Worm (Caenorhabditis elegans) whole organism, L1 larva: ENCODE measurements around the gene C27H5.12.
A peak's percentile ranks its signal among the peaks of the same experiment; 100 is the strongest.

Experiments used
- C04F5.9 ChIP-seq: sonication (generic microtip); optimal IDR thresholded peaks from 2 replicates; lab custom pipeline; 2016; ENCODE audit warnings: missing genetic modification characterization, missing compliant biosample characterization
- C34B4.2 ChIP-seq: sonication (generic microtip); optimal IDR thresholded peaks from 2 replicates; lab custom pipeline; 2017; ENCODE audit warnings: mild to moderate bottlenecking, missing genetic modification characterization, missing compliant biosample characterization
- Y116A8C.19 ChIP-seq: sonication (generic microtip); optimal IDR thresholded peaks from 2 replicates; lab custom pipeline; 2016; ENCODE audit warnings: missing compliant biosample characterization, missing genetic modification characterization, borderline replicate concordance
- aly-2 ChIP-seq: fragments of 150-350 bp; optimal IDR thresholded peaks from 2 replicates; lab custom pipeline; 2014; ENCODE audit warnings: missing biosample characterization, missing genetic modification characterization
- ama-1 ChIP-seq: fragments of 150-350 bp; optimal IDR thresholded peaks from 2 replicates; lab custom pipeline; 2014
- blmp-1 ChIP-seq: fragments of 150-350 bp; optimal IDR thresholded peaks from 2 replicates; lab custom pipeline; 2014; ENCODE audit warnings: missing biosample characterization, missing genetic modification characterization
- ceh-63 ChIP-seq: fragments of 200-800 bp; sonication (Bioruptor generic); optimal IDR thresholded peaks from 2 replicates; lab custom pipeline; 2018; ENCODE audit warnings: mild to moderate bottlenecking, missing genetic modification characterization, missing compliant biosample characterization
- ceh-8 ChIP-seq: fragments of 200-800 bp; sonication (Bioruptor generic); optimal IDR thresholded peaks from 2 replicates; lab custom pipeline; 2018; ENCODE audit warnings: mild to moderate bottlenecking, missing genetic modification characterization, moderate library complexity, missing compliant biosample characterization
- ceh-82 ChIP-seq, 3 experiments: fragments of 150-350 bp in 1 of 3; sonication (generic microtip) in 2 of 3; optimal IDR thresholded peaks; 2 replicates each; lab custom pipeline; 2014 to 2017; ENCODE audit warnings: missing biosample characterization in 3 of 3, missing genetic modification characterization in 3 of 3
- ceh-88 ChIP-seq: fragments of 200-800 bp; sonication (Bioruptor generic); IDR thresholded peaks from 2 replicates; pipeline ENCODE4 v1.3.6; 2022; ENCODE audit warnings: missing genetic modification characterization, missing compliant biosample characterization
- ces-1 ChIP-seq: fragments of 150-350 bp; optimal IDR thresholded peaks from 2 replicates; lab custom pipeline; 2014; ENCODE audit warnings: missing biosample characterization, missing genetic modification reagents, missing genetic modification characterization
- dpl-1 ChIP-seq, 3 experiments: fragments of 150-350 bp in 2 of 3; sonication (generic microtip) in 1 of 3; optimal IDR thresholded peaks; 2 replicates each; lab custom pipeline; 2014 to 2017; ENCODE audit warnings: missing biosample characterization in 3 of 3, missing genetic modification characterization in 3 of 3, missing genetic modification reagents in 3 of 3
- efl-1 ChIP-seq, 4 experiments: fragments of 150-350 bp; optimal IDR thresholded peaks in 3 of 4; peaks in 1 of 4; 1 replicate in 1 of 4; 2 replicates in 3 of 4; lab custom pipeline; 2014; ENCODE audit warnings: missing biosample characterization in 2 of 4, missing genetic modification characterization in 2 of 4, missing genetic modification reagents in 2 of 4
- efl-3 ChIP-seq: fragments of 200-800 bp; sonication (Bioruptor generic); optimal IDR thresholded peaks from 2 replicates; lab custom pipeline; 2018; ENCODE audit warnings: mild to moderate bottlenecking, missing genetic modification characterization, missing compliant biosample characterization
- egl-13 ChIP-seq: sonication (generic microtip); optimal IDR thresholded peaks from 2 replicates; lab custom pipeline; 2016; ENCODE audit warnings: missing genotype, missing genetic modification reagents, missing genetic modification characterization, missing compliant biosample characterization
- egl-27 ChIP-seq, 2 experiments: fragments of 150-350 bp in 1 of 2; sonication (generic microtip); optimal IDR thresholded peaks; 3 replicates each; lab custom pipeline; 2017 to 2018; ENCODE audit warnings: missing biosample characterization in 2 of 2, missing genetic modification characterization in 2 of 2, missing genetic modification reagents in 2 of 2
- elt-2 ChIP-seq: sonication (generic microtip); optimal IDR thresholded peaks from 2 replicates; lab custom pipeline; 2016; ENCODE audit warnings: missing genetic modification characterization, mild to moderate bottlenecking, inconsistent platforms, missing compliant biosample characterization, missing genetic modification reagents
- ets-5 ChIP-seq: fragments of 200-800 bp; sonication (Bioruptor generic); IDR thresholded peaks from 2 replicates; pipeline ENCODE4 v1.3.6; 2022; ENCODE audit warnings: missing genetic modification characterization, missing compliant biosample characterization
- fkh-8 ChIP-seq: sonication (generic microtip); optimal IDR thresholded peaks from 2 replicates; lab custom pipeline; 2016; ENCODE audit warnings: mild to moderate bottlenecking, missing genetic modification characterization, missing compliant biosample characterization
- fos-1 ChIP-seq: fragments of 150-350 bp; optimal IDR thresholded peaks from 2 replicates; lab custom pipeline; 2014; ENCODE audit warnings: missing biosample characterization, missing genetic modification characterization
- grh-1 ChIP-seq: fragments of 200-800 bp; sonication (Bioruptor generic); IDR thresholded peaks from 2 replicates; pipeline ENCODE4 v1.3.6; 2022; ENCODE audit warnings: missing genetic modification reagents, missing genetic modification characterization, missing compliant biosample characterization
- hpl-2 ChIP-seq: fragments of 150-350 bp; optimal IDR thresholded peaks from 2 replicates; lab custom pipeline; 2014; ENCODE audit warnings: missing biosample characterization, missing genetic modification reagents, missing genetic modification characterization
- jun-1 ChIP-seq: fragments of 150-350 bp; optimal IDR thresholded peaks from 2 replicates; lab custom pipeline; 2014; ENCODE audit warnings: missing biosample characterization, missing genetic modification reagents, missing genetic modification characterization
- lin-14 ChIP-seq: fragments of 200-800 bp; sonication (Bioruptor generic); optimal IDR thresholded peaks from 2 replicates; lab custom pipeline; 2018; ENCODE audit warnings: mild to moderate bottlenecking, missing genetic modification characterization, moderate library complexity, missing compliant biosample characterization
- lin-15B ChIP-seq: fragments of 150-350 bp; sonication (generic microtip); optimal IDR thresholded peaks from 3 replicates; lab custom pipeline; 2014; ENCODE audit warnings: missing biosample characterization, missing genetic modification characterization
- lir-3 ChIP-seq: sonication (generic microtip); optimal IDR thresholded peaks from 2 replicates; lab custom pipeline; 2016; ENCODE audit warnings: mild to moderate bottlenecking, missing genetic modification characterization, moderate library complexity, missing compliant biosample characterization; ENCODE audit not compliant: poor library complexity
- lsy-2 ChIP-seq, 2 experiments: fragments of 150-350 bp; optimal IDR thresholded peaks; 2 replicates each; lab custom pipeline; 2014; ENCODE audit warnings: missing biosample characterization in 2 of 2, missing genetic modification characterization in 2 of 2
- mab-9 ChIP-seq: fragments of 200-800 bp; sonication (Bioruptor generic); IDR thresholded peaks from 2 replicates; pipeline ENCODE4 v1.3.6; 2022; ENCODE audit warnings: missing genetic modification reagents, missing genetic modification characterization, missing compliant biosample characterization
- mep-1 ChIP-seq: fragments of 150-350 bp; optimal IDR thresholded peaks from 2 replicates; lab custom pipeline; 2014; ENCODE audit warnings: missing biosample characterization, missing genetic modification characterization
- nhr-19 ChIP-seq: fragments of 200-800 bp; sonication (Bioruptor generic); conservative IDR thresholded peaks from 2 replicates; pipeline ENCODE4 v1.3.6; 2022; ENCODE audit warnings: missing genetic modification characterization, missing compliant biosample characterization
- nhr-20 ChIP-seq: sonication (generic microtip); optimal IDR thresholded peaks from 2 replicates; lab custom pipeline; 2016; ENCODE audit warnings: mild to moderate bottlenecking, missing genetic modification characterization, missing compliant biosample characterization
- nhr-28 ChIP-seq: fragments of 150-350 bp; optimal IDR thresholded peaks from 2 replicates; lab custom pipeline; 2014; ENCODE audit warnings: missing biosample characterization, missing genetic modification characterization
- nhr-71 ChIP-seq: sonication (generic microtip); optimal IDR thresholded peaks from 2 replicates; lab custom pipeline; 2016; ENCODE audit warnings: mild to moderate bottlenecking, missing genetic modification characterization, moderate library complexity, missing compliant biosample characterization
- nhr-77 ChIP-seq: fragments of 150-350 bp; optimal IDR thresholded peaks from 2 replicates; lab custom pipeline; 2014; ENCODE audit warnings: missing biosample characterization, missing genetic modification characterization
- nhr-84 ChIP-seq: sonication (generic microtip); optimal IDR thresholded peaks from 2 replicates; lab custom pipeline; 2017; ENCODE audit warnings: missing biosample characterization, missing genetic modification characterization
- nhr-85 ChIP-seq: sonication (generic microtip); peaks from one replicate; lab custom pipeline; 2016; ENCODE audit warnings: missing genetic modification characterization, inconsistent platforms, missing compliant biosample characterization
- pqm-1 ChIP-seq: sonication (generic microtip); optimal IDR thresholded peaks from 3 replicates; lab custom pipeline; 2017; ENCODE audit warnings: missing biosample characterization, missing genetic modification characterization
- sox-4 ChIP-seq: sonication (generic microtip); optimal IDR thresholded peaks from 2 replicates; lab custom pipeline; 2016; ENCODE audit warnings: missing genetic modification characterization, missing compliant biosample characterization
- tlp-1 ChIP-seq: fragments of 150-350 bp; optimal IDR thresholded peaks from 2 replicates; lab custom pipeline; 2014; ENCODE audit warnings: missing biosample characterization, missing genetic modification characterization
- unc-130 ChIP-seq: fragments of 150-350 bp; optimal IDR thresholded peaks from 2 replicates; lab custom pipeline; 2017; ENCODE audit warnings: missing biosample characterization, missing genetic modification characterization, inconsistent platforms
- unc-62 ChIP-seq: fragments of 150-350 bp; optimal IDR thresholded peaks from 2 replicates; lab custom pipeline; 2014; ENCODE audit warnings: missing biosample characterization, missing genetic modification reagents, missing genetic modification characterization
- zag-1 ChIP-seq: fragments of 150-350 bp; optimal IDR thresholded peaks from 2 replicates; lab custom pipeline; 2014; ENCODE audit warnings: missing biosample characterization, missing genetic modification characterization
- ztf-4 ChIP-seq: fragments of 150-350 bp; optimal IDR thresholded peaks from 2 replicates; lab custom pipeline; 2014; ENCODE audit warnings: missing biosample characterization, missing genetic modification characterization

The C27H5.12 gene

DNA sequence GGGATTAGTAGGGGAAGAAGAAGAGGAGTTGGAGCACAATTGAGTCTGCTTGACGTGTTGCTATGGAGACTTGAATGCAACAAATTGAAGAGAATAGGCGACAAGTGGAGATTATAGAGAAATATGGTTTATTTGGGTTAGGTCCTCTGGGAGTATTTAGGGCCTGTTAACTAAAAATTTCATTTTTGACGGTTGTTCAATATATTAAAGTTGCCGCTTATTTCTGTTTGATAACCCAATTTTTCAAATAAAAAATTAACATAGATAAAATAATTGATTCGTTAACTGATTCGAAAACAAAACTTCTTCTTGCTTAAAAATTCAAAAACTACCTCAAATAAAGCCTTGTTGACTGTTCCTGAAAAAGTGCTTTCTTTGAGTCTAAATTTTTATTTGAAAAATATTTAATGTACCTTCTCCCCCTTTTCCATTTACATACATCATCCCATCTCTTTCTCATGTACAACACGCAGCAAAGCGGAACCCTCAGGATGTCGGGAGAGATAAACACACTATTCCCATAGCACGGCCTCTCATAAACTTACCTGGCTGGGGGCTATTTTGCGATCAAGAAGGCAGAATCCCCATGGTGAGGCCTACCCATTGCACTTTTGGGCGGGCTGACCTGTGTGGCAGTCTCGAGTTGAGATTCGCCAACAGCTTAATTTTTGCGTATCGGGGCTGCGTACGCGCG lies 10.0 kb upstream of the C27H5.12 start, which contains the start of gene dyf-13:
Gene dyf-13, minus strand, starts transcription at position 51 of the 694 bp plus-strand sequence.
- TF ChIP-seq sox-4 (tag; lab: Kevin White, UChicago) (no peak), ceh-8 (GFP tag; lab: Kevin White, UChicago) (no peak), lin-15B (tag; lab: Kevin White, UChicago) (no peak), unc-62 (no peak), mep-1 (tag; lab: Kevin White, UChicago) (no peak), grh-1 (GFP tag; lab: Robert Waterston, UW) (no peak)
- TF ChIP-seq, all 84 proteins: peak for 0

ce11 chrII:7168712-7169111 lies 7.3 kb upstream of the C27H5.12 start, which contains the start of gene col-36:
Gene col-36 (minus strand): TSS chrII:7168812.
- TF ChIP-seq dpl-1 (GFP tag; optimal IDR thresholded peaks at IDR 0.05; lab: Kevin White, UChicago), result no peak
- no peak for TF ChIP-seq C04F5.9 (tag; lab: Kevin White, UChicago)
- no peak for TF ChIP-seq nhr-77 (tag; lab: Kevin White, UChicago)
- no peak for TF ChIP-seq pqm-1 (tag; lab: Kevin White, UChicago)
- no peak for TF ChIP-seq lin-14
- no peak for TF ChIP-seq ceh-88 (GFP tag; lab: Robert Waterston, UW)
- TF ChIP-seq Y116A8C.19 (tag; lab: Kevin White, UChicago), result no peak

DNA sequence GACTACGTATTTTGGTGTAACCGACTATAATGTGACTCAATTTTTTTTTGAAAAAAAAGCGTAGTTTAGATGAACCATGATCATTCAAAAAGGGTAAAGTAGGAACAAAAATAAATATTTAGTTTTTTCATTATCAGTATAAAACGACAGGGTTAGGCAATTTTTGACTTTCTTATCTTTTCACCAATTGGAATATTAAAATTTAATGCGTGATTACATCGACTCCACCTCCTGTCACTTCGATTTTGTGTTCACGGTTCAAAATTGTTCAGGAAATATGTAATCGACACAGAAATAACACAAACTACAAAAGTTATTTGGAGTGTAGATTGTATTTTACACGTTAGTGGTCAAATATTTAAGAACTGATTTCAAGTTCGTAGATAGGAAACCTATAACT lies 5.4 kb upstream of the C27H5.12 start:
- TF ChIP-seq nhr-84 (tag; lab: Kevin White, UChicago), result no peak
- TF ChIP-seq elt-2, result peak; percentile 55
- TF ChIP-seq ama-1, result no peak

- TF ChIP-seq mab-9 (GFP tag; lab: Robert Waterston, UW) (no peak), nhr-85 (tag; lab: Kevin White, UChicago) (peak; percentile 26), efl-3 (no peak), nhr-28 (tag; lab: Kevin White, UChicago) (no peak)
Observed at ce11 chrII:7165749-7166148, 4.3 kb upstream of the C27H5.12 start, which contains the start of gene mfsd-13.2. Gene mfsd-13.2 (minus strand): TSS chrII:7165849.

DNA sequence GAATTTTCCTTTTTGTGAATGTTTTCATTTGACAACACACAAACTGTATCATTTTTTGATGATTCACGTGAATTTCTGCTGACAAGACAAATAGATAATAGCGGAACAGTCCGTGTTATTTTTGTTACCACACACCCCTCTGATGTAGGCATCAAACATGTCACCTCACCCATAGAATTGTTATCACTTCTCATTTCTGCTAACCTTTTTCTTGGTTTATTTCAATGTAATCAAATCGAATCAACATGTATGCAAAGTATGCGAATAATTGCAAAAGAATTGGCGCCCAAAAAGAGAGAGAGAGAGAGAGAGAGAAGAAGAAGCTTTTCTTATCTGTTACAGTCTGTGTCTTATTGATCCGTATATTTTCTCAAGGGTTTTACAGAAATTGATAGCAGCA lies 4.0 kb downstream of the C27H5.12 start:
- TF ChIP-seq unc-130 (no peak), egl-27 (tag; optimal IDR thresholded peaks at IDR 0.05; lab: Kevin White, UChicago) (no peak), lir-3 (tag; lab: Kevin White, UChicago) (no peak), fos-1 (tag; lab: Kevin White, UChicago) (no peak), nhr-20 (tag; lab: Kevin White, UChicago) (peak; percentile 55), nhr-19 (no peak), nhr-71 (peak; percentile 33), jun-1 (tag; lab: Kevin White, UChicago) (no peak), blmp-1 (tag; lab: Kevin White, UChicago) (peak; percentile 15), ama-1 (no peak), nhr-85 (tag; lab: Kevin White, UChicago) (peak; percentile 61), ces-1 (GFP tag; lab: Kevin White, UChicago) (no peak), fkh-8 (tag; lab: Kevin White, UChicago) (no peak), ceh-63 (no peak), Y116A8C.19 (tag; lab: Kevin White, UChicago) (no peak), egl-13 (tag; lab: Kevin White, UChicago) (no peak), hpl-2 (GFP tag; lab: Kevin White, UChicago) (no peak), nhr-84 (tag; lab: Kevin White, UChicago) (no peak), lsy-2 (tag; optimal IDR thresholded peaks at IDR 0.05; lab: Kevin White, UChicago) (peak in 1 of 2 experiments; percentile 8), ceh-82 (tag; optimal IDR thresholded peaks at IDR 0.05; lab: Kevin White, UChicago) (no peak), tlp-1 (tag; lab: Kevin White, UChicago) (no peak), ztf-4 (no peak), C34B4.2 (tag; lab: Kevin White, UChicago) (no peak), lin-14 (peak; percentile 40), aly-2 (tag; lab: Kevin White, UChicago) (no peak), nhr-77 (tag; lab: Kevin White, UChicago) (no peak), ets-5 (GFP tag; lab: Robert Waterston, UW) (no peak), zag-1 (no peak), efl-1 (optimal IDR thresholded peaks at IDR 0.05; lab: Kevin White, UChicago) (no peak), efl-1 (GFP tag; optimal IDR thresholded peaks at IDR 0.05 in 1 of 2; lab: Kevin White, UChicago) (no peak), dpl-1 (GFP tag; optimal IDR thresholded peaks at IDR 0.05; lab: Kevin White, UChicago) (no peak)
